Worm (Caenorhabditis elegans) whole organism, L2 larva: Measurements from ENCODE around the gene T04F3.1.
A peak's percentile ranks its signal among the peaks of the same experiment; 100 is the strongest.

Experiments used
- C34F6.9 ChIP-seq: fragments of 150-350 bp; optimal IDR thresholded peaks from 2 replicates; lab custom pipeline; 2014; ENCODE audit warnings: missing biosample characterization, missing genetic modification characterization
- F13H6.1 ChIP-seq: sonication (generic microtip); optimal IDR thresholded peaks from 2 replicates; lab custom pipeline; 2016; ENCODE audit warnings: missing genetic modification characterization, missing compliant biosample characterization
- R02D3.7 ChIP-seq: fragments of 150-350 bp; optimal IDR thresholded peaks from 2 replicates; lab custom pipeline; 2014; ENCODE audit warnings: missing biosample characterization, missing genetic modification characterization
- Y55F3AM.14 ChIP-seq: fragments of 200-800 bp; sonication (Bioruptor generic); optimal IDR thresholded peaks from 2 replicates; lab custom pipeline; 2018; ENCODE audit warnings: mild to moderate bottlenecking, missing genetic modification characterization, missing compliant biosample characterization
- ZK546.5 ChIP-seq: sonication (generic microtip); optimal IDR thresholded peaks from 2 replicates; lab custom pipeline; 2017; ENCODE audit warnings: missing biosample characterization, missing genetic modification characterization
- alr-1 ChIP-seq: fragments of 150-350 bp; optimal IDR thresholded peaks from 2 replicates; lab custom pipeline; 2014; ENCODE audit warnings: missing biosample characterization, missing genetic modification characterization
- ama-1 ChIP-seq: fragments of 150-350 bp; optimal IDR thresholded peaks from 2 replicates; lab custom pipeline; 2018; ENCODE audit warnings: inconsistent platforms
- blmp-1 ChIP-seq: sonication (generic microtip); optimal IDR thresholded peaks from 2 replicates; lab custom pipeline; 2017; ENCODE audit warnings: missing genetic modification characterization, mild to moderate bottlenecking, missing compliant biosample characterization, antibody characterized with exemption, moderate library complexity; ENCODE audit not compliant: insufficient read depth
- ceh-16 ChIP-seq: fragments of 150-350 bp; optimal IDR thresholded peaks from 2 replicates; lab custom pipeline; 2014; ENCODE audit warnings: missing biosample characterization, missing genetic modification characterization
- ceh-82 ChIP-seq: fragments of 150-350 bp; optimal IDR thresholded peaks from 2 replicates; lab custom pipeline; 2014; ENCODE audit warnings: missing biosample characterization, missing genetic modification characterization
- crh-2 ChIP-seq: sonication (generic microtip); optimal IDR thresholded peaks from 2 replicates; lab custom pipeline; 2017; ENCODE audit warnings: missing biosample characterization, missing genetic modification characterization
- dmd-4 ChIP-seq: sonication (generic microtip); optimal IDR thresholded peaks from 2 replicates; lab custom pipeline; 2017; ENCODE audit warnings: missing biosample characterization, missing genetic modification characterization
- egl-27 ChIP-seq: sonication (generic microtip); optimal IDR thresholded peaks from 3 replicates; lab custom pipeline; 2017; ENCODE audit warnings: missing biosample characterization, missing genetic modification reagents, missing genetic modification characterization
- elt-1 ChIP-seq: fragments of 150-350 bp; optimal IDR thresholded peaks from 2 replicates; lab custom pipeline; 2014; ENCODE audit warnings: missing biosample characterization, missing genetic modification characterization
- elt-3 ChIP-seq: sonication (generic microtip); optimal IDR thresholded peaks from 2 replicates; lab custom pipeline; 2017; ENCODE audit warnings: missing biosample characterization, missing genetic modification characterization
- fos-1 ChIP-seq: fragments of 150-350 bp; optimal IDR thresholded peaks from 2 replicates; lab custom pipeline; 2014; ENCODE audit warnings: missing biosample characterization, missing genetic modification characterization
- gmeb-1 ChIP-seq: fragments of 150-350 bp; optimal IDR thresholded peaks from 2 replicates; lab custom pipeline; 2014; ENCODE audit warnings: missing biosample characterization, missing genetic modification characterization
- lin-11 ChIP-seq: fragments of 150-350 bp; sonication (generic microtip); optimal IDR thresholded peaks from 2 replicates; lab custom pipeline; 2014; ENCODE audit warnings: missing biosample characterization, missing genetic modification characterization, inconsistent platforms, mixed read lengths
- lin-13 ChIP-seq: fragments of 150-350 bp; optimal IDR thresholded peaks from 2 replicates; lab custom pipeline; 2014; ENCODE audit warnings: missing biosample characterization, missing genetic modification reagents, missing genetic modification characterization
- lin-39 ChIP-seq: fragments of 150-350 bp; optimal IDR thresholded peaks from 2 replicates; lab custom pipeline; 2014; ENCODE audit warnings: missing biosample characterization, missing genetic modification reagents, missing genetic modification characterization
- lsy-2 ChIP-seq, 2 experiments: fragments of 150-350 bp in 1 of 2; sonication (generic microtip) in 1 of 2; optimal IDR thresholded peaks; 2 replicates each; lab custom pipeline; 2014 to 2017; ENCODE audit warnings: missing biosample characterization in 2 of 2, missing genetic modification characterization in 2 of 2
- mab-5 ChIP-seq: fragments of 150-350 bp; optimal IDR thresholded peaks from 2 replicates; lab custom pipeline; 2014; ENCODE audit warnings: missing biosample characterization, missing genetic modification characterization
- mbf-1 ChIP-seq: sonication (generic microtip); optimal IDR thresholded peaks from 2 replicates; lab custom pipeline; 2017; ENCODE audit warnings: missing biosample characterization, missing genetic modification characterization
- mdl-1 ChIP-seq, 2 experiments: fragments of 150-350 bp in 1 of 2; sonication (generic microtip) in 1 of 2; optimal IDR thresholded peaks; 2 replicates each; lab custom pipeline; 2017; ENCODE audit warnings: missing biosample characterization in 2 of 2, missing genetic modification characterization in 2 of 2
- nhr-10 ChIP-seq: sonication (generic microtip); optimal IDR thresholded peaks from 2 replicates; lab custom pipeline; 2017; ENCODE audit warnings: missing biosample characterization, missing genetic modification characterization
- nhr-11 ChIP-seq: fragments of 150-350 bp; optimal IDR thresholded peaks from 2 replicates; lab custom pipeline; 2014; ENCODE audit warnings: missing biosample characterization, missing genetic modification characterization
- nhr-12 ChIP-seq: fragments of 150-350 bp; optimal IDR thresholded peaks from 2 replicates; lab custom pipeline; 2014; ENCODE audit warnings: missing biosample characterization, missing genetic modification characterization
- nhr-129 ChIP-seq: fragments of 150-350 bp; optimal IDR thresholded peaks from 2 replicates; lab custom pipeline; 2014; ENCODE audit warnings: missing biosample characterization, missing genetic modification characterization
- nhr-21 ChIP-seq: fragments of 150-350 bp; optimal IDR thresholded peaks from 2 replicates; lab custom pipeline; 2014; ENCODE audit warnings: missing biosample characterization, missing genetic modification characterization
- nhr-23 ChIP-seq: fragments of 150-350 bp; optimal IDR thresholded peaks from 2 replicates; lab custom pipeline; 2014; ENCODE audit warnings: missing biosample characterization, missing genetic modification reagents, missing genetic modification characterization
- nhr-237 ChIP-seq: fragments of 150-350 bp; optimal IDR thresholded peaks from 2 replicates; lab custom pipeline; 2014; ENCODE audit warnings: missing biosample characterization, missing genetic modification characterization
- nhr-25 ChIP-seq: fragments of 150-350 bp; sonication (generic microtip); optimal IDR thresholded peaks from 3 replicates; lab custom pipeline; 2014; ENCODE audit warnings: missing biosample characterization, missing genetic modification characterization
- nhr-6 ChIP-seq: fragments of 150-350 bp; optimal IDR thresholded peaks from 2 replicates; lab custom pipeline; 2014; ENCODE audit warnings: missing biosample characterization, missing genetic modification characterization
- nhr-77 ChIP-seq: fragments of 150-350 bp; optimal IDR thresholded peaks from 2 replicates; lab custom pipeline; 2014; ENCODE audit warnings: missing biosample characterization, missing genetic modification characterization
- peb-1 ChIP-seq: fragments of 150-350 bp; optimal IDR thresholded peaks from 2 replicates; lab custom pipeline; 2014; ENCODE audit warnings: missing biosample characterization, missing genetic modification characterization
- sem-4 ChIP-seq: fragments of 150-350 bp; optimal IDR thresholded peaks from 2 replicates; lab custom pipeline; 2014; ENCODE audit warnings: missing biosample characterization, missing genetic modification reagents, missing genetic modification characterization
- skn-1 ChIP-seq: sonication (generic microtip); optimal IDR thresholded peaks from 2 replicates; lab custom pipeline; 2017; ENCODE audit warnings: missing biosample characterization, missing genetic modification characterization
- sma-3 ChIP-seq: sonication (generic microtip); optimal IDR thresholded peaks from 2 replicates; lab custom pipeline; 2016; ENCODE audit warnings: missing genetic modification reagents, missing genetic modification characterization, missing compliant biosample characterization
- sma-9 ChIP-seq, 2 experiments: fragments of 150-350 bp in 1 of 2; sonication (generic microtip) in 1 of 2; optimal IDR thresholded peaks; 2 replicates each; lab custom pipeline; 2014 to 2016; ENCODE audit warnings: missing genetic modification characterization in 2 of 2, mild to moderate bottlenecking in 1 of 2, missing biosample characterization in 1 of 2, missing compliant biosample characterization in 1 of 2, missing genetic modification reagents in 1 of 2, moderate library complexity in 1 of 2
- snpc-4 ChIP-seq: fragments of 150-350 bp; optimal IDR thresholded peaks from 2 replicates; lab custom pipeline; 2014; ENCODE audit warnings: missing biosample characterization, missing genetic modification characterization
- unc-39 ChIP-seq: fragments of 150-350 bp; optimal IDR thresholded peaks from 2 replicates; lab custom pipeline; 2014; ENCODE audit warnings: missing biosample characterization, missing genetic modification characterization
- unc-55 ChIP-seq: fragments of 150-350 bp; sonication (generic microtip); optimal IDR thresholded peaks from 3 replicates; lab custom pipeline; 2014; ENCODE audit warnings: missing biosample characterization, missing genetic modification reagents, missing genetic modification characterization
- unc-62 ChIP-seq: fragments of 150-350 bp; optimal IDR thresholded peaks from 2 replicates; lab custom pipeline; 2014; ENCODE audit warnings: missing biosample characterization, missing genetic modification reagents, missing genetic modification characterization
- zag-1 ChIP-seq: fragments of 150-350 bp; optimal IDR thresholded peaks from 2 replicates; lab custom pipeline; 2014; ENCODE audit warnings: missing biosample characterization, missing genetic modification characterization
- ztf-4 ChIP-seq: fragments of 150-350 bp; optimal IDR thresholded peaks from 2 replicates; lab custom pipeline; 2014; ENCODE audit warnings: missing biosample characterization, missing genetic modification characterization

T04F3.1 gene

DNA sequence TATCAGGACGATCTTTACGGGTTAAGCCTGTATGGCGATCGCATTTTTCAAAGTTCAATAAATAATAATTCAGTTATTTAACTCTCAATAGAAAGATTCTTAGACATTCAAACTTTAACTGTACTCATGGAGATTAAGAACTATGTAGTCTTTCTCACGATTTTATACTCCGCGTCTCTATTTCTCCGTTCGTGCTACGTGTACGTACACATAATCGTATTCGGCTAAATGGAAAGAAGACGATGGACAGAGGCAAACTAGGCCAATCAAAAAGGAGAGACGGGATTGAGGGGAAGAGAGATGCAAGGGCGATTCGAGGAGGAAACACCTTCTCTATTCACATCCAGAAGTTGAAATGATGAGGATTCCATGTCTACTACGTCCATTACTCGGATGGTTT, 33.6 kb downstream of the T04F3.1 start, which contains the start of gene bus-18:
Gene bus-18 (plus strand): TSS at position 301 of the 400 bp plus-strand sequence.
- no peak for TF ChIP-seq nhr-77 (tag; lab: Kevin White, UChicago)
- TF ChIP-seq nhr-12, result no peak
- no peak for TF ChIP-seq R02D3.7 (tag; lab: Kevin White, UChicago)
- TF ChIP-seq nhr-11 (tag; lab: Kevin White, UChicago), result no peak
- no peak for TF ChIP-seq egl-27 (tag; lab: Kevin White, UChicago)
- no peak for TF ChIP-seq ama-1 (lab: Kevin White, UChicago)
- no peak for TF ChIP-seq F13H6.1 (tag; lab: Kevin White, UChicago)
- TF ChIP-seq nhr-10 (tag; lab: Kevin White, UChicago), result no peak
- TF ChIP-seq elt-1 (tag; lab: Kevin White, UChicago), result no peak
- TF ChIP-seq mdl-1 (tag; optimal IDR thresholded peaks at IDR 0.05; lab: Kevin White, UChicago), result no peak
- TF ChIP-seq unc-55, result no peak
- no peak for TF ChIP-seq nhr-21 (tag; lab: Kevin White, UChicago)

DNA sequence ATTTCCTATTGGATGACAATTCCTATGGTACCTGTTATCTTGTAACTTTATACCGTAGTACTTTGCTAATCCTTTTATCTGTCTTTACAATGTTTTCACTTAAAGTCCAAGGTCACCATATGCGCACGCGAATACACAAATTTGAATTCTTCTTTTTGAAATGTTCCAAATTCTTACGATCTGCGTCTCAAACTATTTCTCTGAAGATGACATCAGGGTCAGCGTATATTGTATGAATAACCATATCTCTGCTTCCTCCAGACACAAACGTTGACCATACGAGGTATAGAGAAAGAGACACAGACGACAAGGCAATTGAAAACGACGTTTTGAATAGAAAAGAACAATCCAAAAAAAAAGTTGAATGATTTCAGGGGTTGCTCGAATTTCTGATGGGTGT, 34.1 kb downstream of the T04F3.1 start:
- TF ChIP-seq unc-62 (GFP tag; lab: Kevin White, UChicago), result no peak
- TF ChIP-seq nhr-25 (tag; lab: Kevin White, UChicago), result peak; percentile 39
- no peak for TF ChIP-seq sem-4
- TF ChIP-seq fos-1, result peak; percentile 62
- TF ChIP-seq Y55F3AM.14 (GFP tag; lab: Kevin White, UChicago), result no peak
- peak; percentile 27 for TF ChIP-seq ceh-16

ce11 chrV:11776538-11776937, 36.7 kb downstream of the T04F3.1 start, which contains the start of gene F55A11.6:
Gene F55A11.6 (plus strand): TSS chrV:11776838.
- TF ChIP-seq nhr-129, result no peak
- TF ChIP-seq fos-1, result no peak
- no peak for TF ChIP-seq snpc-4
- TF ChIP-seq elt-3 (tag; lab: Kevin White, UChicago), result no peak
- no peak for TF ChIP-seq ztf-4 (tag; lab: Kevin White, UChicago)

DNA sequence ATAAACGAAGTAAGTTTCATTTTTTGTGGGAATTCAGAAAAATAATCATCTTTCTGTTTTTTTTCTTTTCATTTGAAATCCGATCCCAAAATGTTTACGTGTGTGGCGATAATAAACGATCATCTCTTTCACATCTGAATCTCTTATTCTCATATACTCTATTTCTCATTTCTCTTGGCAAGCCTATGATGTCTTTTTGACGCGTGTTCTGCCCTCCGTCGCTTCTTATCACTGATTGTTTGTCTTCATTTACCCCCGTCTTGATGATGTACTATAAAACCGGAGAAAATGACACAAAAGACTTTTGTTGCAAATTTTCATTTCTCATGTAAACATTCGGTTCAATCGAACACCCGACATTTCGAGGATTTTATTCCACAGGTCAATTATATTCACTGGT, 38.0 kb downstream of the T04F3.1 start:
- TF ChIP-seq mab-5 (tag; lab: Kevin White, UChicago) (no peak), nhr-12 (no peak), egl-27 (tag; lab: Kevin White, UChicago) (no peak), ztf-4 (tag; lab: Kevin White, UChicago) (no peak), nhr-23 (tag; lab: Kevin White, UChicago) (no peak), ceh-82 (no peak), Y55F3AM.14 (GFP tag; lab: Kevin White, UChicago) (no peak), mdl-1 (tag; optimal IDR thresholded peaks at IDR 0.05; lab: Kevin White, UChicago) (no peak), unc-55 (no peak), nhr-11 (tag; lab: Kevin White, UChicago) (no peak), lin-11 (tag; lab: Kevin White, UChicago) (no peak), nhr-77 (tag; lab: Kevin White, UChicago) (no peak), zag-1 (no peak), lsy-2 (tag; optimal IDR thresholded peaks at IDR 0.05; lab: Kevin White, UChicago) (peak in 1 of 2 experiments; percentile 45), sma-3 (GFP tag; lab: Kevin White, UChicago) (peak; percentile 11), elt-1 (tag; lab: Kevin White, UChicago) (no peak), nhr-10 (tag; lab: Kevin White, UChicago) (no peak), gmeb-1 (tag; lab: Kevin White, UChicago) (peak; percentile 27), lin-39 (no peak), nhr-6 (tag; lab: Kevin White, UChicago) (no peak), sem-4 (no peak), nhr-129 (peak; percentile 18), ama-1 (lab: Kevin White, UChicago) (no peak), skn-1 (no peak), crh-2 (peak; percentile 58), R02D3.7 (tag; lab: Kevin White, UChicago) (no peak), blmp-1 (tag; lab: Kevin White, UChicago) (peak; percentile 15), peb-1 (tag; lab: Kevin White, UChicago) (no peak), snpc-4 (no peak), C34F6.9 (tag; lab: Kevin White, UChicago) (no peak), nhr-21 (tag; lab: Kevin White, UChicago) (peak; percentile 11), alr-1 (tag; lab: Kevin White, UChicago) (no peak), unc-39 (tag; lab: Kevin White, UChicago) (no peak), ceh-16 (no peak), F13H6.1 (tag; lab: Kevin White, UChicago) (peak; percentile 27), sma-9 (GFP tag; optimal IDR thresholded peaks at IDR 0.05; lab: Kevin White, UChicago) (peak; percentile 74), sma-9 (tag; optimal IDR thresholded peaks at IDR 0.05; lab: Kevin White, UChicago) (no peak), ZK546.5 (tag; lab: Kevin White, UChicago) (no peak), lin-13 (GFP tag; lab: Kevin White, UChicago) (no peak), nhr-237 (tag; lab: Kevin White, UChicago) (no peak), elt-3 (tag; lab: Kevin White, UChicago) (no peak), mbf-1 (tag; lab: Kevin White, UChicago) (no peak), unc-62 (GFP tag; lab: Kevin White, UChicago) (no peak), dmd-4 (no peak), fos-1 (peak; percentile 81), nhr-25 (tag; lab: Kevin White, UChicago) (peak; percentile 25)
